Fruit fly (Drosophila melanogaster) whole organism, wandering third instar larva: Measurements from ENCODE around the gene CG31287.

Experiments used
- Dif ChIP-seq: fragments of 200-275, 200-300 bp; sonication (Bioruptor generic); optimal IDR thresholded peaks from 2 replicates; lab custom pipeline; 2018; ENCODE audit warnings: missing biosample characterization, missing genetic modification characterization; ENCODE audit not compliant: partially characterized antibody
- HLH106 ChIP-seq: fragments of 200-800 bp; optimal IDR thresholded peaks from 3 replicates; lab custom pipeline; 2019; ENCODE audit warnings: missing biosample characterization, mild to moderate bottlenecking, missing genetic modification characterization, moderate library complexity
- Hr83 ChIP-seq: fragments of 200-300 bp; sonication (Bioruptor generic); optimal IDR thresholded peaks from 2 replicates; lab custom pipeline; 2016; ENCODE audit warnings: missing biosample characterization, mild to moderate bottlenecking, missing genetic modification characterization, moderate library complexity; ENCODE audit not compliant: poor library complexity, severe bottlenecking
- Mio ChIP-seq: sonication (Bioruptor generic); optimal IDR thresholded peaks from 2 replicates; lab custom pipeline; 2016; ENCODE audit warnings: missing biosample characterization, missing genetic modification characterization
- br ChIP-seq: fragments of 200-800 bp; sonication (Bioruptor generic); optimal IDR thresholded peaks from 2 replicates; lab custom pipeline; 2016; ENCODE audit warnings: missing biosample characterization, missing genetic modification characterization
- dl ChIP-seq, 2 experiments: fragments of 175-275, 200-275 bp in 1 of 2; fragments of 200-275 bp in 1 of 2; sonication (Bioruptor generic); optimal IDR thresholded peaks; lab custom pipeline; 2018; ENCODE audit warnings: mild to moderate bottlenecking in 2 of 2, missing biosample characterization in 2 of 2, missing genetic modification characterization in 2 of 2, moderate library complexity in 2 of 2; ENCODE audit not compliant: partially characterized antibody in 2 of 2, insufficient read depth in 1 of 2
- dmrt93B ChIP-seq: fragments of 200-800 bp; sonication (Bioruptor generic); optimal IDR thresholded peaks from 2 replicates; lab custom pipeline; 2018; ENCODE audit warnings: missing biosample characterization, mild to moderate bottlenecking, missing genetic modification characterization
- fru ChIP-seq: fragments of 200-800 bp; sonication (Bioruptor generic); optimal IDR thresholded peaks from 3 replicates; lab custom pipeline; 2016; ENCODE audit warnings: missing biosample characterization, mild to moderate bottlenecking, missing genetic modification characterization
- jim ChIP-seq: fragments of 175-275, 200-325 bp; sonication (Bioruptor generic); optimal IDR thresholded peaks from 2 replicates; lab custom pipeline; 2016; ENCODE audit warnings: missing biosample characterization, mild to moderate bottlenecking, missing genetic modification characterization
- pan ChIP-seq: fragments of >200 bp; optimal IDR thresholded peaks from 2 replicates; lab custom pipeline; 2017
- psq ChIP-seq: fragments of 200-800 bp; sonication (Bioruptor generic); optimal IDR thresholded peaks from 3 replicates; lab custom pipeline; 2017; ENCODE audit warnings: missing biosample characterization, mild to moderate bottlenecking, missing genetic modification characterization, moderate library complexity
- usp ChIP-seq: fragments of >200 bp; optimal IDR thresholded peaks from 2 replicates; lab custom pipeline; 2017; ENCODE audit warnings: missing biosample characterization, missing genetic modification characterization

- peak; percentile 36 for TF ChIP-seq HLH106 (tag; lab: Kevin White, UChicago)
- no peak for TF ChIP-seq fru
- no peak for TF ChIP-seq pan (lab: Kevin White, UChicago)
- TF ChIP-seq psq (GFP tag; lab: Kevin White, UChicago): peak; percentile 90
- TF ChIP-seq br (GFP tag; lab: Kevin White, UChicago): peak; percentile 53
- no peak for TF ChIP-seq Hr83 (GFP tag; lab: Kevin White, UChicago)
- TF ChIP-seq Mio: no peak
- peak; percentile 12 to 54 for TF ChIP-seq dl (GFP tag; optimal IDR thresholded peaks at IDR 0.05; lab: Kevin White, UChicago; ENCODE audit: insufficient read depth in 1 of 2, partially characterized antibody in 2 of 2)
- TF ChIP-seq Dif (GFP tag; lab: Kevin White, UChicago): peak; percentile 55
- peak; percentile 14 for TF ChIP-seq dmrt93B
- no peak for TF ChIP-seq usp (GFP tag; lab: Kevin White, UChicago)
- TF ChIP-seq jim (GFP tag; lab: Kevin White, UChicago): peak; percentile 81
Measured at dm6 chr3R:16208106-16208780, 5.1 kb downstream of the CG31287 start.
